Worm (Caenorhabditis elegans): ENCODE data around the gene fil-1.

DNA sequence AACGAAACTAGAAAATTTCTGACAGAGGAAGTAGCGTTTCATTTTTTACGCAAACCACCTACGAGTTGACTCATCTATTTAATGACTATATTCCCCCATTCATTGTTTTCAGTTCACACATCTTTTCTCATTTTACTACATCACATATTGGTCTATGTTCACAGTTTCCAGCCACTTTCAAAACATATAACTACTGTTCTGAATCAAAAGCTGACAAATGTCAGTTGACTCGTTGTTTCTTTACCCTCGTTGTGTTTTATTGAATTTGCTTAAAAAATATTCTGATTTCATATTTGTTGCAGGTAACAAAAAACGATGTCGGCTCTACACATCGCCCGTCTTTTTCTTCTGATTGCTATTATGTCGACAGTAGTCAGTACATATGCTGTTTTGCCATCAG is 22.5 kb upstream of the fil-1 start, which contains the start of gene nlp-59:
- TF ChIP-seq W03F9.2 (tag; optimal IDR thresholded peaks at IDR 0.05) (no peak), dao-5 (tag; optimal IDR thresholded peaks at IDR 0.05) (no peak), him-1 (tag; optimal IDR thresholded peaks at IDR 0.05) (no peak)
